Worm (Caenorhabditis elegans) whole organism, L4 larva: ENCODE results near the gene M151.1.

Experiments used
- D1046.2 ChIP-seq: fragments of 200-800 bp; sonication (Bioruptor generic); IDR thresholded peaks from 2 replicates; pipeline ENCODE4 v1.3.6; 2022; ENCODE audit warnings: missing genetic modification characterization, missing compliant biosample characterization
- F44E2.7 ChIP-seq: fragments of 200-800 bp; sonication (Bioruptor generic); IDR thresholded peaks from 2 replicates; pipeline ENCODE4 v2.1.2; 2022; ENCODE audit warnings: missing genetic modification characterization, missing compliant biosample characterization
- T20F7.1 ChIP-seq: fragments of 200-800 bp; sonication (Bioruptor generic); optimal IDR thresholded peaks from 2 replicates; lab custom pipeline; 2018; ENCODE audit warnings: mild to moderate bottlenecking, missing genetic modification characterization, missing compliant biosample characterization
- Y75B8A.6 ChIP-seq: fragments of 200-800 bp; sonication (Bioruptor generic); IDR thresholded peaks from 2 replicates; pipeline ENCODE4 v1.3.6; 2022; ENCODE audit warnings: missing genetic modification reagents, missing genetic modification characterization, missing compliant biosample characterization
- aly-2 ChIP-seq: sonication (generic microtip); optimal IDR thresholded peaks from 2 replicates; lab custom pipeline; 2018; ENCODE audit warnings: missing biosample characterization, missing genetic modification characterization
- ceh-28 ChIP-seq: fragments of 150-350 bp; optimal IDR thresholded peaks from 2 replicates; lab custom pipeline; 2014; ENCODE audit warnings: missing biosample characterization, missing genetic modification reagents, missing genetic modification characterization
- daf-16 ChIP-seq, 3 experiments: sonication (generic microtip); optimal IDR thresholded peaks; 2 replicates each; lab custom pipeline; 2016 to 2017; ENCODE audit warnings: missing genetic modification characterization in 3 of 3, missing genetic modification reagents in 3 of 3, mild to moderate bottlenecking in 2 of 3, missing compliant biosample characterization in 2 of 3, missing biosample characterization in 1 of 3, moderate library complexity in 1 of 3
- daf-8 ChIP-seq: fragments of 200-800 bp; sonication (Bioruptor generic); IDR thresholded peaks from 2 replicates; pipeline ENCODE4 v1.3.6; 2022; ENCODE audit warnings: missing genetic modification characterization, missing compliant biosample characterization
- duxl-1 ChIP-seq: sonication (generic microtip); optimal IDR thresholded peaks from 2 replicates; lab custom pipeline; 2016; ENCODE audit warnings: mild to moderate bottlenecking, missing genetic modification characterization, moderate library complexity, missing compliant biosample characterization; ENCODE audit not compliant: poor library complexity
- fkh-10 ChIP-seq: fragments of 150-350 bp; optimal IDR thresholded peaks from 2 replicates; lab custom pipeline; 2014; ENCODE audit warnings: missing biosample characterization, missing genetic modification reagents, missing genetic modification characterization
- hlh-30 ChIP-seq: sonication (generic microtip); optimal IDR thresholded peaks from 2 replicates; lab custom pipeline; 2017; ENCODE audit warnings: antibody characterized with exemption, mild to moderate bottlenecking, missing genetic modification characterization, missing compliant biosample characterization; ENCODE audit not compliant: insufficient read depth
- hmg-1.1 ChIP-seq: fragments of 200-800 bp; sonication (Bioruptor generic); IDR thresholded peaks from 2 replicates; pipeline ENCODE4 v1.3.6; 2022; ENCODE audit warnings: missing genetic modification reagents, missing genetic modification characterization, missing compliant biosample characterization
- lin-38 ChIP-seq: fragments of 200-800 bp; sonication (Bioruptor generic); IDR thresholded peaks from 2 replicates; pipeline ENCODE4 v1.3.6; 2022; ENCODE audit warnings: missing genetic modification reagents, missing genetic modification characterization, missing compliant biosample characterization
- lin-39 ChIP-seq: fragments of 150-350 bp; optimal IDR thresholded peaks from 2 replicates; lab custom pipeline; 2014; ENCODE audit warnings: missing biosample characterization, missing genetic modification reagents, missing genetic modification characterization
- mdl-1 ChIP-seq, 2 experiments: fragments of 150-350 bp in 1 of 2; sonication (generic microtip) in 1 of 2; optimal IDR thresholded peaks; 2 replicates each; lab custom pipeline; 2014 to 2017; ENCODE audit warnings: missing biosample characterization in 2 of 2, missing genetic modification characterization in 2 of 2
- mep-1 ChIP-seq: fragments of 150-350 bp; sonication (generic microtip); optimal IDR thresholded peaks from 3 replicates; lab custom pipeline; 2014; ENCODE audit warnings: missing biosample characterization, missing genetic modification characterization
- nhr-10 ChIP-seq: fragments of 150-350 bp; optimal IDR thresholded peaks from 2 replicates; lab custom pipeline; 2014; ENCODE audit warnings: missing biosample characterization, missing genetic modification characterization
- nhr-102 ChIP-seq: sonication (generic microtip); optimal IDR thresholded peaks from 2 replicates; lab custom pipeline; 2016; ENCODE audit warnings: mild to moderate bottlenecking, missing genetic modification characterization, moderate library complexity, missing compliant biosample characterization
- nhr-111 ChIP-seq: fragments of 200-800 bp; sonication (Bioruptor generic); optimal IDR thresholded peaks from 2 replicates; lab custom pipeline; 2018; ENCODE audit warnings: mild to moderate bottlenecking, missing genetic modification characterization, missing compliant biosample characterization
- nhr-25 ChIP-seq: sonication (generic microtip); optimal IDR thresholded peaks from 2 replicates; lab custom pipeline; 2017; ENCODE audit warnings: missing genetic modification characterization, mild to moderate bottlenecking, missing compliant biosample characterization, antibody characterized with exemption, moderate library complexity, borderline replicate concordance; ENCODE audit not compliant: insufficient read depth
- nhr-41 ChIP-seq: fragments of 200-800 bp; sonication (Bioruptor generic); IDR thresholded peaks from 2 replicates; pipeline ENCODE4 v1.3.6; 2022; ENCODE audit warnings: missing genetic modification reagents, missing genetic modification characterization, missing compliant biosample characterization
- nhr-48 ChIP-seq: sonication (generic microtip); optimal IDR thresholded peaks from 2 replicates; lab custom pipeline; 2016; ENCODE audit warnings: mild to moderate bottlenecking, missing genetic modification characterization, missing compliant biosample characterization
- php-3 ChIP-seq: fragments of 200-800 bp; sonication (Bioruptor generic); IDR thresholded peaks from 2 replicates; pipeline ENCODE4 v1.3.6; 2022; ENCODE audit warnings: missing genetic modification reagents, missing genetic modification characterization, missing compliant biosample characterization
- saeg-2 ChIP-seq: fragments of 200-800 bp; sonication (Bioruptor generic); IDR thresholded peaks from 2 replicates; pipeline ENCODE4 v1.3.6; 2022; ENCODE audit warnings: missing genetic modification reagents, missing genetic modification characterization, missing compliant biosample characterization
- sdz-12 ChIP-seq: fragments of 200-800 bp; sonication (Bioruptor generic); optimal IDR thresholded peaks from 2 replicates; lab custom pipeline; 2018; ENCODE audit warnings: mild to moderate bottlenecking, missing genetic modification characterization, missing compliant biosample characterization
- set-16 ChIP-seq: fragments of 200-800 bp; sonication (Bioruptor generic); IDR thresholded peaks from 2 replicates; pipeline ENCODE4 v1.3.6; 2022; ENCODE audit warnings: missing genetic modification reagents, missing genetic modification characterization, missing compliant biosample characterization
- snpc-4 ChIP-seq: fragments of 150-350 bp; optimal IDR thresholded peaks from 2 replicates; lab custom pipeline; 2014; ENCODE audit warnings: missing biosample characterization, missing genetic modification characterization
- unc-39 ChIP-seq: sonication (generic microtip); optimal IDR thresholded peaks from 2 replicates; lab custom pipeline; 2017; ENCODE audit warnings: missing biosample characterization, missing genetic modification characterization
- unc-62 ChIP-seq, 3 experiments: fragments of 150-350 bp in 1 of 3; sonication (generic microtip); optimal IDR thresholded peaks in 2 of 3; peaks in 1 of 3; 1 replicate in 1 of 3; 2 replicates in 2 of 3; lab custom pipeline; 2014 to 2017; ENCODE audit warnings: missing biosample characterization in 3 of 3, missing genetic modification characterization in 3 of 3, missing genetic modification reagents in 3 of 3, missing genotype in 1 of 3

The M151.1 gene

ce11 chrII:3673493-3673892 lies 32.2 kb downstream of the M151.1 start, which contains the start of gene sea-1:
Gene sea-1, minus strand, starts transcription at chrII:3673593.
- TF ChIP-seq daf-16 (GFP tag; optimal IDR thresholded peaks at IDR 0.05; lab: Kevin White, UChicago) (no peak), daf-16 (tag; optimal IDR thresholded peaks at IDR 0.05; lab: Kevin White, UChicago) (no peak), set-16 (GFP tag; lab: Robert Waterston, UW) (no peak), snpc-4 (tag; lab: Kevin White, UChicago) (no peak), hlh-30 (no peak), fkh-10 (GFP tag; lab: Kevin White, UChicago) (no peak), F44E2.7 (GFP tag; lab: Robert Waterston, UW) (no peak), mdl-1 (tag; optimal IDR thresholded peaks at IDR 0.05; lab: Kevin White, UChicago) (no peak), nhr-10 (tag; lab: Kevin White, UChicago) (no peak), D1046.2 (no peak), daf-8 (GFP tag; lab: Robert Waterston, UW) (no peak), saeg-2 (GFP tag; lab: Robert Waterston, UW) (no peak), nhr-48 (no peak)

ce11 chrII:3675176-3675575 lies 33.9 kb downstream of the M151.1 start, which contains the start of gene F19B10.2:
Gene F19B10.2, plus strand, starts transcription at chrII:3675476.
- TF ChIP-seq ceh-28 (tag; lab: Kevin White, UChicago) (no peak), unc-39 (tag; lab: Kevin White, UChicago) (no peak), mep-1 (tag; lab: Kevin White, UChicago) (no peak), lin-39 (tag; lab: Kevin White, UChicago) (no peak), T20F7.1 (GFP tag; lab: Kevin White, UChicago) (no peak), nhr-111 (no peak), nhr-41 (GFP tag; lab: Robert Waterston, UW) (no peak), sdz-12 (no peak)

ce11 chrII:3678978-3679377 lies 37.7 kb downstream of the M151.1 start:
- TF ChIP-seq unc-62 (GFP tag; optimal IDR thresholded peaks at IDR 0.05 in 1 of 2; lab: Kevin White, UChicago) (peak in 1 of 2 experiments; percentile 92), unc-62 (tag; optimal IDR thresholded peaks at IDR 0.05; lab: Kevin White, UChicago) (no peak), nhr-25 (tag; lab: Kevin White, UChicago) (no peak)

- TF ChIP-seq duxl-1 (tag; lab: Kevin White, UChicago) (no peak), Y75B8A.6 (GFP tag; lab: Robert Waterston, UW) (no peak), aly-2 (tag; lab: Kevin White, UChicago) (no peak)
- TF ChIP-seq, all 104 proteins: peak for 0
Observed at ce11 chrII:3680366-3680765, 39.1 kb downstream of the M151.1 start.

- TF ChIP-seq nhr-25 (tag; lab: Kevin White, UChicago) (no peak), php-3 (GFP tag; lab: Robert Waterston, UW) (no peak), hlh-30 (no peak), lin-38 (GFP tag; lab: Robert Waterston, UW) (no peak), hmg-1.1 (GFP tag; lab: Robert Waterston, UW) (no peak), set-16 (GFP tag; lab: Robert Waterston, UW) (no peak), nhr-102 (tag; lab: Kevin White, UChicago) (no peak)
- TF ChIP-seq, all 104 proteins: peak for 0
Observed at ce11 chrII:3681365-3682083, 40.2 kb downstream of the M151.1 start, which contains the start of gene F19B10.10. Gene F19B10.10, minus strand, starts transcription at chrII:3681415.
